Fruit fly (Drosophila melanogaster) whole organism, embryonic: Measurements from ENCODE around the gene Pcyt1.

Source experiments
- Aef1 ChIP-seq: fragments of 200-800 bp; sonication (Bioruptor generic); IDR thresholded peaks from 3 replicates; pipeline ENCODE4 v1.3.6; 2022; ENCODE audit warnings: missing biosample characterization, missing genetic modification characterization
- Asciz ChIP-seq: fragments of 200-800 bp; sonication (Bioruptor generic); optimal IDR thresholded peaks from 2 replicates; lab custom pipeline; 2017; ENCODE audit warnings: missing biosample characterization, mild to moderate bottlenecking, missing genetic modification characterization, missing genetic modification reagents
- Awh ChIP-seq: fragments of 200-800 bp; sonication (Bioruptor generic); IDR thresholded peaks from 2 replicates; pipeline ENCODE4, ENCODE4 v1.3.6; 2022; ENCODE audit warnings: missing biosample characterization, missing genetic modification characterization
- BEAF-32 ChIP-seq: fragments of 200-800 bp; sonication (Bioruptor generic); optimal IDR thresholded peaks from 3 replicates; lab custom pipeline; 2017; ENCODE audit warnings: missing biosample characterization, missing genetic modification characterization, mild to moderate bottlenecking, moderate library complexity, missing genetic modification reagents
- CG11723 ChIP-seq: fragments of 200-800 bp; sonication (Bioruptor generic); optimal IDR thresholded peaks from 2 replicates; lab custom pipeline; 2017; ENCODE audit warnings: missing biosample characterization, mild to moderate bottlenecking, missing genetic modification characterization
- CG12219 ChIP-seq: fragments of 200-800 bp; sonication (Bioruptor generic); optimal IDR thresholded peaks from 3 replicates; lab custom pipeline; 2018; ENCODE audit warnings: missing biosample characterization, mild to moderate bottlenecking, missing genetic modification characterization
- CG1233 ChIP-seq: fragments of 200-800 bp; sonication (Bioruptor generic); optimal IDR thresholded peaks from 4 replicates; lab custom pipeline; 2018; ENCODE audit warnings: missing biosample characterization, mild to moderate bottlenecking, missing genetic modification characterization
- CG14710 ChIP-seq: fragments of 200-800 bp; sonication (Bioruptor generic); optimal IDR thresholded peaks from 3 replicates; lab custom pipeline; 2019; ENCODE audit warnings: missing biosample characterization, mild to moderate bottlenecking, missing genetic modification characterization, moderate library complexity
- CG15011 ChIP-seq: fragments of 200-800 bp; sonication (Bioruptor generic); optimal IDR thresholded peaks from 3 replicates; lab custom pipeline; 2018; ENCODE audit warnings: missing biosample characterization, mild to moderate bottlenecking, missing genetic modification characterization
- CG17361 ChIP-seq: fragments of 200-800 bp; sonication (Bioruptor generic); IDR thresholded peaks from 3 replicates; pipeline ENCODE4 v1.3.6; 2022; ENCODE audit warnings: missing biosample characterization, missing genetic modification characterization
- CG2116 ChIP-seq: fragments of 200-800 bp; sonication (Bioruptor generic); optimal IDR thresholded peaks from 3 replicates; lab custom pipeline; 2018; ENCODE audit warnings: missing biosample characterization, mild to moderate bottlenecking, missing genetic modification characterization
- CG2875 ChIP-seq: fragments of 200-800 bp; sonication (Bioruptor generic); optimal IDR thresholded peaks from 2 replicates; lab custom pipeline; 2017; ENCODE audit warnings: missing biosample characterization, mild to moderate bottlenecking, missing genetic modification characterization, missing genetic modification reagents
- CG4707 ChIP-seq: fragments of 200-800 bp; sonication (Bioruptor generic); optimal IDR thresholded peaks from 2 replicates; lab custom pipeline; 2018; ENCODE audit warnings: missing biosample characterization, mild to moderate bottlenecking, missing genetic modification characterization, moderate library complexity
- CG5245 ChIP-seq: fragments of 200-800 bp; sonication (Bioruptor generic); optimal IDR thresholded peaks from 3 replicates; lab custom pipeline; 2016; ENCODE audit warnings: missing biosample characterization, missing genetic modification characterization
- CG6765 ChIP-seq: fragments of 200-800 bp; sonication (Bioruptor generic); optimal IDR thresholded peaks from 3 replicates; lab custom pipeline; 2017; ENCODE audit warnings: missing biosample characterization, mild to moderate bottlenecking, missing genetic modification characterization
- CG7357 ChIP-seq: fragments of 200-800 bp; sonication (Bioruptor generic); IDR thresholded peaks from 3 replicates; pipeline ENCODE4 v1.3.6; 2022; ENCODE audit warnings: missing biosample characterization, missing genetic modification characterization
- CG7839 ChIP-seq: fragments of 200-800 bp; sonication (Bioruptor generic); optimal IDR thresholded peaks from 3 replicates; lab custom pipeline; 2018; ENCODE audit warnings: missing biosample characterization, mild to moderate bottlenecking, missing genetic modification characterization, moderate library complexity
- D19B ChIP-seq: fragments of 200-800 bp; sonication (Bioruptor generic); optimal IDR thresholded peaks from 2 replicates; lab custom pipeline; 2017; ENCODE audit warnings: missing biosample characterization, mild to moderate bottlenecking, missing genetic modification characterization
- Deaf1 ChIP-seq: fragments of 200-800 bp; optimal IDR thresholded peaks from 3 replicates; lab custom pipeline; 2019; ENCODE audit warnings: missing biosample characterization, mild to moderate bottlenecking, missing genetic modification characterization, moderate library complexity
- Doc3 ChIP-seq: fragments of 200-800 bp; sonication (Bioruptor generic); IDR thresholded peaks from 3 replicates; pipeline ENCODE4 v1.3.6; 2022; ENCODE audit warnings: missing biosample characterization, missing genetic modification characterization; ENCODE audit not compliant: partially characterized antibody
- E2f1 ChIP-seq: fragments of 200-800 bp; sonication (Bioruptor generic); IDR thresholded peaks from 2 replicates; pipeline ENCODE4 v1.3.6; 2022; ENCODE audit warnings: missing biosample characterization, missing genetic modification characterization
- ERR ChIP-seq: fragments of 200-800 bp; sonication (Bioruptor generic); optimal IDR thresholded peaks from 2 replicates; lab custom pipeline; 2016; ENCODE audit warnings: missing biosample characterization, missing genetic modification characterization
- Elba2 ChIP-seq: fragments of 200-800 bp; sonication (Bioruptor generic); optimal IDR thresholded peaks from 3 replicates; lab custom pipeline; 2016; ENCODE audit warnings: missing biosample characterization, missing genetic modification characterization
- Gug ChIP-seq: fragments of 200-800 bp; sonication (Bioruptor generic); IDR thresholded peaks from 4 replicates; pipeline ENCODE4 v1.3.6; 2022; ENCODE audit warnings: missing biosample characterization, missing genetic modification characterization
- HLH54F ChIP-seq: fragments of 200-800 bp; sonication (Bioruptor generic); optimal IDR thresholded peaks from 3 replicates; lab custom pipeline; 2016; ENCODE audit warnings: missing biosample characterization, missing genetic modification characterization
- Max ChIP-seq: fragments of 200-800 bp; sonication (Bioruptor generic); optimal IDR thresholded peaks from 2 replicates; lab custom pipeline; 2016; ENCODE audit warnings: missing biosample characterization, mild to moderate bottlenecking, missing genetic modification characterization
- Side ChIP-seq: fragments of 200-800 bp; sonication (Bioruptor generic); optimal IDR thresholded peaks from 2 replicates; lab custom pipeline; 2016; ENCODE audit warnings: missing biosample characterization, missing genetic modification characterization
- Sox100B ChIP-seq: fragments of 200-800 bp; sonication (Bioruptor generic); optimal IDR thresholded peaks from 3 replicates; lab custom pipeline; 2018; ENCODE audit warnings: missing biosample characterization, mild to moderate bottlenecking, missing genetic modification characterization
- Sry-β ChIP-seq: fragments of 200-800 bp; sonication (Bioruptor generic); optimal IDR thresholded peaks from 2 replicates; lab custom pipeline; 2018; ENCODE audit warnings: missing biosample characterization, mild to moderate bottlenecking, missing genetic modification characterization, moderate library complexity
- ara ChIP-seq: fragments of 200-800 bp; sonication (Bioruptor generic); IDR thresholded peaks from 2 replicates; pipeline ENCODE4 v1.3.6; 2022; ENCODE audit warnings: missing biosample characterization, missing genetic modification characterization
- ase ChIP-seq: fragments of 200-800 bp; sonication (Bioruptor generic); IDR thresholded peaks from 3 replicates; pipeline ENCODE4 v1.3.6; 2022; ENCODE audit warnings: missing biosample characterization, missing genetic modification characterization
- bab2 ChIP-seq: fragments of 200-800 bp; sonication (Bioruptor generic); optimal IDR thresholded peaks from 2 replicates; lab custom pipeline; 2016; ENCODE audit warnings: missing biosample characterization, missing genetic modification characterization
- croc ChIP-seq: fragments of 200-800 bp; sonication (Bioruptor generic); conservative IDR thresholded peaks from 3 replicates; pipeline ENCODE4 v1.3.6; 2022; ENCODE audit warnings: missing biosample characterization, missing genetic modification characterization
- crol ChIP-seq: fragments of 200-800 bp; sonication (Bioruptor generic); IDR thresholded peaks from 2 replicates; pipeline ENCODE4 v1.3.6; 2022; ENCODE audit warnings: missing biosample characterization, missing genetic modification characterization
- danr ChIP-seq: fragments of 200-800 bp; sonication (Bioruptor generic); IDR thresholded peaks from 2 replicates; pipeline ENCODE4 v1.3.6; 2022; ENCODE audit warnings: missing biosample characterization, missing genetic modification characterization
- dimm ChIP-seq: fragments of 200-800 bp; sonication (Bioruptor generic); IDR thresholded peaks from 2 replicates; pipeline ENCODE4 v1.3.6; 2022; ENCODE audit warnings: missing biosample characterization, missing genetic modification characterization
- eve ChIP-seq, 2 experiments: fragments of >200 bp; optimal IDR thresholded peaks; 2 replicates each; lab custom pipeline; 2017; ENCODE audit warnings: missing biosample characterization in 2 of 2, missing genetic modification characterization in 2 of 2
- fd102C ChIP-seq: fragments of 200-800 bp; sonication (Bioruptor generic); optimal IDR thresholded peaks from 2 replicates; lab custom pipeline; 2018; ENCODE audit warnings: missing biosample characterization, mild to moderate bottlenecking, missing genetic modification characterization, moderate library complexity
- fu2 ChIP-seq: fragments of 200-800 bp; sonication (Bioruptor generic); optimal IDR thresholded peaks from 2 replicates; lab custom pipeline; 2016; ENCODE audit warnings: missing biosample characterization, missing genetic modification characterization
- ham ChIP-seq: fragments of 200-800 bp; sonication (Bioruptor generic); IDR thresholded peaks from 2 replicates; pipeline ENCODE4 v1.3.6; 2022; ENCODE audit warnings: missing biosample characterization, missing genetic modification characterization
- hth ChIP-seq: fragments of >200 bp; optimal IDR thresholded peaks from 2 replicates; lab custom pipeline; 2017; ENCODE audit warnings: inconsistent platforms
- jumu ChIP-seq: fragments of 200-800 bp; sonication (Bioruptor generic); optimal IDR thresholded peaks from 3 replicates; lab custom pipeline; 2016; ENCODE audit warnings: missing biosample characterization, missing genetic modification characterization
- lilli ChIP-seq: fragments of 200-800 bp; sonication (Bioruptor generic); optimal IDR thresholded peaks from 3 replicates; lab custom pipeline; 2016; ENCODE audit warnings: missing biosample characterization, missing genetic modification characterization
- oc ChIP-seq: fragments of 200-800 bp; sonication (Bioruptor generic); optimal IDR thresholded peaks from 2 replicates; lab custom pipeline; 2018; ENCODE audit warnings: missing biosample characterization, mild to moderate bottlenecking, missing genetic modification characterization, moderate library complexity
- phol ChIP-seq: fragments of 200-800 bp; sonication (Bioruptor generic); optimal IDR thresholded peaks from 3 replicates; lab custom pipeline; 2018; ENCODE audit warnings: missing biosample characterization, mild to moderate bottlenecking, missing genetic modification characterization, moderate library complexity
- sisA ChIP-seq: fragments of 200-800 bp; sonication (Bioruptor generic); IDR thresholded peaks from 2 replicates; pipeline ENCODE4 v1.3.6; 2022; ENCODE audit warnings: missing biosample characterization, missing genetic modification characterization
- tap ChIP-seq: fragments of 200-800 bp; optimal IDR thresholded peaks from 3 replicates; lab custom pipeline; 2019; ENCODE audit warnings: missing biosample characterization, mild to moderate bottlenecking, missing genetic modification characterization, moderate library complexity
- toy ChIP-seq: fragments of 200-800 bp; sonication (Bioruptor generic); IDR thresholded peaks from 2 replicates; pipeline ENCODE4 v1.3.6; 2022; ENCODE audit warnings: missing biosample characterization, missing genetic modification characterization
- trh ChIP-seq: fragments of 200-800 bp; sonication (Bioruptor generic); optimal IDR thresholded peaks from 2 replicates; lab custom pipeline; 2016; ENCODE audit warnings: missing biosample characterization, missing genetic modification characterization
- vvl ChIP-seq: fragments of 200-800 bp; sonication (Bioruptor generic); IDR thresholded peaks from 2 replicates; pipeline ENCODE4 v1.3.6; 2022; ENCODE audit warnings: missing biosample characterization, missing genetic modification characterization
- wor ChIP-seq: fragments of 200-800 bp; sonication (Bioruptor generic); IDR thresholded peaks from 2 replicates; pipeline ENCODE4 v1.3.6; 2022; ENCODE audit warnings: missing biosample characterization, missing genetic modification characterization
- zfh1 ChIP-seq: fragments of 200-800 bp; sonication (Bioruptor generic); IDR thresholded peaks from 3 replicates; pipeline ENCODE4 v1.3.6; 2022; ENCODE audit warnings: missing biosample characterization, missing genetic modification characterization

The Pcyt1 gene

dm6 chr3L:1584781-1585180 is 38.9 kb downstream of the Pcyt1 start (continued):
- no peak for TF ChIP-seq jumu
- no peak for TF ChIP-seq Side (GFP tag; lab: Kevin White, UChicago)
- TF ChIP-seq Sox100B, result peak; percentile 9
- TF ChIP-seq tap (tag; lab: Kevin White, UChicago), result peak; percentile 47
- TF ChIP-seq Elba2, result no peak
- TF ChIP-seq fu2, result no peak
- peak; percentile 58; the same call in 2 of the 3 replicates for TF ChIP-seq zfh1 (GFP tag; lab: Robert Waterston, UW)
- TF ChIP-seq CG1233 (GFP tag; lab: Kevin White, UChicago), result no peak
- TF ChIP-seq CG6765, result no peak
- peak; percentile 16 for TF ChIP-seq bab2 (GFP tag; lab: Kevin White, UChicago)
- TF ChIP-seq Asciz (GFP tag; lab: Kevin White, UChicago), result peak; percentile 16
- TF ChIP-seq oc, result no peak
- no peak for TF ChIP-seq CG12219 (GFP tag; lab: Kevin White, UChicago)
- peak; percentile 72 for TF ChIP-seq Awh (GFP tag; lab: Robert Waterston, UW)
- peak; percentile 38 for TF ChIP-seq phol
- no peak for TF ChIP-seq Doc3 (GFP tag; lab: Robert Waterston, UW)
- TF ChIP-seq dimm (GFP tag; lab: Robert Waterston, UW), result no peak
- no peak for TF ChIP-seq danr
- TF ChIP-seq BEAF-32, result no peak
- peak; percentile 63 for TF ChIP-seq vvl (GFP tag; lab: Robert Waterston, UW)
- TF ChIP-seq eve (GFP tag; optimal IDR thresholded peaks at IDR 0.05; lab: Kevin White, UChicago), result no peak
- peak; percentile 50; the same call in 1 of the 2 replicates for TF ChIP-seq ara
- no peak for TF ChIP-seq HLH54F (GFP tag; lab: Kevin White, UChicago)
- no peak for TF ChIP-seq CG2116 (GFP tag; lab: Kevin White, UChicago)
- no peak for TF ChIP-seq Sry-β
- TF ChIP-seq wor, result no peak
- TF ChIP-seq D19B (GFP tag; lab: Kevin White, UChicago), result no peak
- peak; percentile 18 for TF ChIP-seq CG5245 (GFP tag; lab: Kevin White, UChicago)
- TF ChIP-seq fd102C (GFP tag; lab: Kevin White, UChicago), result no peak
- TF ChIP-seq Deaf1 (tag; lab: Kevin White, UChicago), result no peak
- no peak for TF ChIP-seq CG2875
- peak; percentile 39; the same call in 1 of the 2 replicates for TF ChIP-seq sisA (GFP tag; lab: Robert Waterston, UW)
- peak; percentile 21; the same call in 1 of the 4 replicates for TF ChIP-seq Gug (GFP tag; lab: Robert Waterston, UW)
- no peak for TF ChIP-seq crol (GFP tag; lab: Robert Waterston, UW)
- TF ChIP-seq trh (GFP tag; lab: Kevin White, UChicago), result no peak
- no peak for TF ChIP-seq toy (GFP tag; lab: Robert Waterston, UW)
- TF ChIP-seq CG11723, result no peak
- no peak for TF ChIP-seq E2f1 (GFP tag; lab: Robert Waterston, UW)
- no peak for TF ChIP-seq CG4707
- no peak for TF ChIP-seq CG14710 (tag; lab: Kevin White, UChicago)
- no peak for TF ChIP-seq lilli
- TF ChIP-seq ase (GFP tag; lab: Robert Waterston, UW), result 0 out of 3 replicates have a peak, but pooled peaks have one; percentile 15
- peak; percentile 16; the same call in 1 of the 3 replicates for TF ChIP-seq croc (GFP tag; lab: Robert Waterston, UW)
- no peak for TF ChIP-seq CG15011 (GFP tag; lab: Kevin White, UChicago)
- TF ChIP-seq hth (lab: Kevin White, UChicago), result no peak
- no peak for TF ChIP-seq Aef1 (GFP tag; lab: Robert Waterston, UW)
- TF ChIP-seq CG7839 (tag; lab: Kevin White, UChicago), result peak; percentile 27
- TF ChIP-seq ham (GFP tag; lab: Robert Waterston, UW), result no peak
- TF ChIP-seq ERR (GFP tag; lab: Kevin White, UChicago), result no peak
- no peak for TF ChIP-seq Max (GFP tag; lab: Kevin White, UChicago)
- 0 out of 3 replicates have a peak, but pooled peaks have one; percentile 39 for TF ChIP-seq CG17361
- peak; percentile 38; the same call in 1 of the 3 replicates for TF ChIP-seq CG7357 (GFP tag; lab: Robert Waterston, UW)
